Worm (Caenorhabditis elegans): ENCODE measurements around the gene Y7A5A.1.
A peak's percentile ranks its signal among the peaks of the same experiment; 100 is the strongest.

The Y7A5A.1 gene

ce11 chrX:15742310-15742709 is 29.0 kb downstream of the Y7A5A.1 start, which contains the start of gene nhr-255:
nhr-255 (plus strand) TSS chrX:15742610.
- TF ChIP-seq pax-1 (tag; optimal IDR thresholded peaks at IDR 0.05), result no peak
- TF ChIP-seq K02D7.2 (tag; optimal IDR thresholded peaks at IDR 0.05), result no peak
- TF ChIP-seq ztf-16 (tag; optimal IDR thresholded peaks at IDR 0.05), result no peak
- no peak for TF ChIP-seq pros-1 (tag; optimal IDR thresholded peaks at IDR 0.05)
- TF ChIP-seq ama-1 (optimal IDR thresholded peaks at IDR 0.05), result no peak
- no peak for TF ChIP-seq gmeb-2 (tag; optimal IDR thresholded peaks at IDR 0.05)
- no peak for TF ChIP-seq pqm-1 (tag; optimal IDR thresholded peaks at IDR 0.05)
- TF ChIP-seq F13H6.1 (tag; optimal IDR thresholded peaks at IDR 0.05), result no peak
- no peak for TF ChIP-seq tbx-7 (tag; optimal IDR thresholded peaks at IDR 0.05)
- no peak for TF ChIP-seq ceh-31 (tag; optimal IDR thresholded peaks at IDR 0.05)
- TF ChIP-seq ceh-2 (tag; optimal IDR thresholded peaks at IDR 0.05), result no peak
- no peak for TF ChIP-seq nhr-232 (tag; optimal IDR thresholded peaks at IDR 0.05)

- TF ChIP-seq pha-4 (tag; optimal IDR thresholded peaks at IDR 0.05) (no peak), ceh-2 (tag; optimal IDR thresholded peaks at IDR 0.05) (peak; percentile 79), zip-5 (tag; optimal IDR thresholded peaks at IDR 0.05) (peak; percentile 69), pros-1 (tag; optimal IDR thresholded peaks at IDR 0.05) (no peak), odd-2 (tag; optimal IDR thresholded peaks at IDR 0.05) (peak; percentile 30), ceh-34 (tag; optimal IDR thresholded peaks at IDR 0.05) (peak; percentile 86), nhr-11 (tag; optimal IDR thresholded peaks at IDR 0.05) (no peak), fax-1 (tag; optimal IDR thresholded peaks at IDR 0.05) (peak; percentile 80), ztf-16 (tag; optimal IDR thresholded peaks at IDR 0.05) (peak; percentile 92), npax-4 (tag; optimal IDR thresholded peaks at IDR 0.05) (peak; percentile 77), ceh-9 (tag; optimal IDR thresholded peaks at IDR 0.05) (peak; percentile 67), tbx-7 (tag; optimal IDR thresholded peaks at IDR 0.05) (peak; percentile 23), ref-2 (tag; optimal IDR thresholded peaks at IDR 0.05) (peak; percentile 88), ceh-18 (tag; optimal IDR thresholded peaks at IDR 0.05) (peak; percentile 87), unc-55 (GFP tag; optimal IDR thresholded peaks at IDR 0.05) (no peak), ceh-48 (tag; optimal IDR thresholded peaks at IDR 0.05) (peak; percentile 78), eyg-1 (tag; optimal IDR thresholded peaks at IDR 0.05) (peak; percentile 86), elt-4 (tag; optimal IDR thresholded peaks at IDR 0.05) (no peak), ceh-31 (tag; optimal IDR thresholded peaks at IDR 0.05) (peak; percentile 81), nhr-232 (tag; optimal IDR thresholded peaks at IDR 0.05) (peak; percentile 80), pag-3 (tag; optimal IDR thresholded peaks at IDR 0.05; ENCODE audit: borderline replicate concordance) (peak; percentile 53), ttx-3 (tag; optimal IDR thresholded peaks at IDR 0.05) (peak; percentile 88), sdc-2 (tag; optimal IDR thresholded peaks at IDR 0.05) (peak; percentile 95), C38D4.7 (GFP tag; optimal IDR thresholded peaks at IDR 0.05) (peak; percentile 85), lin-11 (tag; optimal IDR thresholded peaks at IDR 0.05) (peak; percentile 83), ceh-19 (GFP tag; optimal IDR thresholded peaks at IDR 0.05) (peak; percentile 91), rnt-1 (tag; optimal IDR thresholded peaks at IDR 0.05) (peak; percentile 80), madf-2 (tag; optimal IDR thresholded peaks at IDR 0.05) (peak; percentile 83), pat-9 (tag; optimal IDR thresholded peaks at IDR 0.05) (peak; percentile 86), dmd-4 (tag; optimal IDR thresholded peaks at IDR 0.05; ENCODE audit: borderline replicate concordance) (peak; percentile 58), syd-9 (tag; optimal IDR thresholded peaks at IDR 0.05) (peak; percentile 77), ceh-22 (tag; optimal IDR thresholded peaks at IDR 0.05) (no peak), unc-42 (tag; optimal IDR thresholded peaks at IDR 0.05) (peak; percentile 18), unc-3 (GFP tag; conservative IDR thresholded peaks at IDR 0.05) (peak; percentile 92), unc-3 (tag; optimal IDR thresholded peaks at IDR 0.05) (peak; percentile 88), che-1 (tag; optimal IDR thresholded peaks at IDR 0.05) (peak; percentile 91), lim-6 (tag; optimal IDR thresholded peaks at IDR 0.05) (peak; percentile 37), K09A11.1 (tag; optimal IDR thresholded peaks at IDR 0.05; ENCODE audit: insufficient read depth) (peak; percentile 28), pqm-1 (tag; optimal IDR thresholded peaks at IDR 0.05) (peak; percentile 84), pax-1 (tag; optimal IDR thresholded peaks at IDR 0.05) (no peak), F13H6.1 (tag; optimal IDR thresholded peaks at IDR 0.05) (peak; percentile 80), unc-86 (tag; optimal IDR thresholded peaks at IDR 0.05) (peak; percentile 79), elt-2 (tag; optimal IDR thresholded peaks at IDR 0.05) (peak; percentile 90), hlh-30 (tag; optimal IDR thresholded peaks at IDR 0.05; ENCODE audit: insufficient read depth) (peak; percentile 55), ets-4 (tag; optimal IDR thresholded peaks at IDR 0.05) (peak; percentile 48), tbx-2 (tag; optimal IDR thresholded peaks at IDR 0.05) (peak; percentile 86), ceh-6 (GFP tag; optimal IDR thresholded peaks at IDR 0.05) (peak; percentile 85)
Measured at ce11 chrX:15741852-15742251, 29.4 kb downstream of the Y7A5A.1 start.
